Worm (Caenorhabditis elegans): ENCODE data around the gene T03F7.5.
"Not testable (repeated sequence)": the region's sequence is repeated elsewhere in the genome, so short reads cannot be mapped to it uniquely, and the experiment has no call there.

ce11 chrV:11286114-11286513 is 12.4 kb downstream of the T03F7.5 start, which contains the start of gene C03E10.3:
- not testable (repeated sequence) for TF ChIP-seq unc-62 (GFP tag; optimal IDR thresholded peaks at IDR 0.05); elt-1 (tag; optimal IDR thresholded peaks at IDR 0.05; ENCODE audit: borderline replicate concordance, insufficient read depth); mab-5 (tag; optimal IDR thresholded peaks at IDR 0.05); nhr-76 (tag; optimal IDR thresholded peaks at IDR 0.05); sptf-1 (tag; optimal IDR thresholded peaks at IDR 0.05); flh-1 (GFP tag; optimal IDR thresholded peaks at IDR 0.05); nhr-28 (tag; optimal IDR thresholded peaks at IDR 0.05)
